Fruit fly (Drosophila melanogaster): ENCODE results near the gene crb.

The crb gene

DNA sequence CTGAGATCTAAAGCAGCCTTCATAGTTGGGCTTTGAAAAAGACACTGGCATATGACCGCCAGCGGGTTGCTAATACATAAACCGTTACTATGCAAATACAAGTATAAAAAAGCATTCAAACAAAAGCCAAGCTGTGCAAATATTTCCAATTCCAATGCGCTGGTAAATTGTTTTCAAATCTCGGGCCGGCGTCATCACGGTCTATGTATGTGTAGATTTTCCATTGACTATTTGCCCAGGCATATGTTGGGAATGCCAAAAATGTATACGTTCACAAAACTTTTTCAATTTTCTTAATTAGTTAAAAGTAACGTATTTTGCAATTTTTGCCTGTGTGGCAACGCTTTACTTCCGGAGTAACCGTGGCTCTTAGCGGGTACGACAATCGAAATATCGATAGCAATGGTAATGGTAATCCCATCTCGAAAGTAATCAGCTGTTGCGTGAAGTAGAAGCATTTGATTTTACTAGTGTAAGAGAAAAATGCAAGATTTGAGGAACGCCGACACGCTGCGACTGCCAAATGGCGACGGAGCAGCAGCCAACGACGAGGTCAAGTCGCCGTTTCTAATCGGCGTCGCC, 5.0 kb upstream of the crb start, which contains the start of the genes CG34290 and Uck (continued):
- TF ChIP-seq CG4282 (GFP tag; optimal IDR thresholded peaks at IDR 0.05), result peak; percentile 65
- TF ChIP-seq pfk (GFP tag; optimal IDR thresholded peaks at IDR 0.05), result peak; percentile 70
- TF ChIP-seq yki (optimal IDR thresholded peaks at IDR 0.05), result no peak
- no peak for TF ChIP-seq sc (optimal IDR thresholded peaks at IDR 0.05)
- peak; percentile 51 for TF ChIP-seq sc (GFP tag; optimal IDR thresholded peaks at IDR 0.05)
- peak; percentile 38; the same call in 1 of the 2 replicates for TF ChIP-seq ssp (GFP tag; IDR thresholded peaks at IDR 0.05)
- peak; percentile 57 for TF ChIP-seq CG2875 (GFP tag; optimal IDR thresholded peaks at IDR 0.05)
- TF ChIP-seq Lim3 (GFP tag; IDR thresholded peaks at IDR 0.05), result no peak
- TF ChIP-seq CG11247 (GFP tag; IDR thresholded peaks at IDR 0.05), result peak; percentile 79
- peak; percentile 57 for TF ChIP-seq Blimp-1 (GFP tag; optimal IDR thresholded peaks at IDR 0.05)
- TF ChIP-seq otp (GFP tag; IDR thresholded peaks at IDR 0.05), result peak; percentile 89
- peak; percentile 78 for TF ChIP-seq CG3995 (GFP tag; optimal IDR thresholded peaks at IDR 0.05)
- TF ChIP-seq wdn (GFP tag; IDR thresholded peaks at IDR 0.05), result 0 out of 2 replicates have a peak, but pooled peaks have one; percentile 54
- peak; percentile 62 for TF ChIP-seq salm (tag; optimal IDR thresholded peaks at IDR 0.05)
- no peak for TF ChIP-seq klu (GFP tag; IDR thresholded peaks at IDR 0.05)
- peak; percentile 43 for TF ChIP-seq tna (GFP tag; IDR thresholded peaks at IDR 0.05; ENCODE audit: partially characterized antibody)
- TF ChIP-seq CG32772 (GFP tag; IDR thresholded peaks at IDR 0.05), result 0 out of 2 replicates have a peak, but pooled peaks have one; percentile 14
- TF ChIP-seq Optix (GFP tag; IDR thresholded peaks at IDR 0.05), result peak; percentile 53; the same call in 1 of the 3 replicates
- peak; percentile 61 to 95 for TF ChIP-seq crp (GFP tag; optimal IDR thresholded peaks at IDR 0.05)
- TF ChIP-seq CG1529 (GFP tag; optimal IDR thresholded peaks at IDR 0.05), result peak; percentile 52
- peak; percentile 78 for TF ChIP-seq CG1647 (GFP tag; optimal IDR thresholded peaks at IDR 0.05)
- TF ChIP-seq ato (GFP tag; IDR thresholded peaks at IDR 0.05; ENCODE audit: partially characterized antibody), result peak; percentile 66; the same call in 1 of the 2 replicates
- no peak for TF ChIP-seq Poxn (GFP tag; IDR thresholded peaks at IDR 0.05)
- peak; percentile 70; the same call in 1 of the 3 replicates for TF ChIP-seq so (GFP tag; IDR thresholded peaks at IDR 0.05)
- peak; percentile 63 for TF ChIP-seq Nf-YB (GFP tag; optimal IDR thresholded peaks at IDR 0.05)
- TF ChIP-seq CG30403 (GFP tag; optimal IDR thresholded peaks at IDR 0.05), result peak; percentile 52
- TF ChIP-seq CG3065 (GFP tag; optimal IDR thresholded peaks at IDR 0.05), result peak; percentile 16
- TF ChIP-seq peb (GFP tag; IDR thresholded peaks at IDR 0.05), result 0 out of 2 replicates have a peak, but pooled peaks have one; percentile 15
- TF ChIP-seq az2 (GFP tag; optimal IDR thresholded peaks at IDR 0.05), result peak; percentile 8
- TF ChIP-seq CTCF (GFP tag; optimal IDR thresholded peaks at IDR 0.05), result peak; percentile 58
- peak; percentile 72 for TF ChIP-seq CG9876 (GFP tag; optimal IDR thresholded peaks at IDR 0.05)
- TF ChIP-seq phol (tag; optimal IDR thresholded peaks at IDR 0.05), result peak; percentile 80
- TF ChIP-seq CG7786 (GFP tag; optimal IDR thresholded peaks at IDR 0.05), result peak; percentile 49
- TF ChIP-seq CG8765 (GFP tag; IDR thresholded peaks at IDR 0.05), result no peak
- TF ChIP-seq Hand (GFP tag; optimal IDR thresholded peaks at IDR 0.05), result peak; percentile 59
- peak; percentile 59; the same call in 1 of the 2 replicates for TF ChIP-seq CG11085 (GFP tag; IDR thresholded peaks at IDR 0.05)
- peak; percentile 35 for TF ChIP-seq Deaf1 (tag; optimal IDR thresholded peaks at IDR 0.05)
- TF ChIP-seq CkIIα-i1 (GFP tag; IDR thresholded peaks at IDR 0.05), result no peak
- peak; percentile 89 for TF ChIP-seq bbx (GFP tag; IDR thresholded peaks at IDR 0.05; ENCODE audit: partially characterized antibody)
- TF ChIP-seq CG4854 (GFP tag; optimal IDR thresholded peaks at IDR 0.05), result peak; percentile 46
- TF ChIP-seq her (GFP tag; optimal IDR thresholded peaks at IDR 0.05), result peak; percentile 82
- TF ChIP-seq Fer3 (tag; optimal IDR thresholded peaks at IDR 0.05), result peak; percentile 82
- no peak for TF ChIP-seq ab (GFP tag; optimal IDR thresholded peaks at IDR 0.05)
- TF ChIP-seq ash1 (GFP tag; optimal IDR thresholded peaks at IDR 0.05), result peak; percentile 83
- peak; percentile 30; the same call in 1 of the 2 replicates for TF ChIP-seq CG10959 (GFP tag; IDR thresholded peaks at IDR 0.05)
- no peak for TF ChIP-seq danr (GFP tag; IDR thresholded peaks at IDR 0.05)
- TF ChIP-seq h (optimal IDR thresholded peaks at IDR 0.05), result no peak
- no peak for TF ChIP-seq ham (GFP tag; IDR thresholded peaks at IDR 0.05)
- peak; percentile 15; the same call in 1 of the 2 replicates for TF ChIP-seq CG6272 (GFP tag; IDR thresholded peaks at IDR 0.05)
- peak; percentile 70 for TF ChIP-seq Dbx (GFP tag; IDR thresholded peaks at IDR 0.05)
- peak; percentile 89 for TF ChIP-seq MTF-1 (GFP tag; optimal IDR thresholded peaks at IDR 0.05; ENCODE audit: borderline replicate concordance)
- TF ChIP-seq CG17186 (GFP tag; optimal IDR thresholded peaks at IDR 0.05), result peak; percentile 73

Measured in whole organism, embryonic.